Worm (Caenorhabditis elegans) whole organism, L4 larva: ENCODE measurements around the gene B0303.4.
A peak's percentile ranks its signal among the peaks of the same experiment; 100 is the strongest.

Experiments used
- F10B5.3 ChIP-seq: sonication (generic microtip); optimal IDR thresholded peaks from 2 replicates; lab custom pipeline; 2016; ENCODE audit warnings: mild to moderate bottlenecking, missing genetic modification characterization, missing compliant biosample characterization
- F26F4.8 ChIP-seq: fragments of 200-800 bp; sonication (Bioruptor generic); conservative IDR thresholded peaks from 2 replicates; pipeline ENCODE4 v1.3.6; 2022; ENCODE audit warnings: missing genetic modification characterization, missing compliant biosample characterization
- R02D3.7 ChIP-seq: fragments of 150-350 bp; sonication (generic microtip); optimal IDR thresholded peaks from 3 replicates; lab custom pipeline; 2014; ENCODE audit warnings: missing biosample characterization, missing genetic modification characterization
- T20F7.1 ChIP-seq: fragments of 200-800 bp; sonication (Bioruptor generic); optimal IDR thresholded peaks from 2 replicates; lab custom pipeline; 2018; ENCODE audit warnings: mild to moderate bottlenecking, missing genetic modification characterization, missing compliant biosample characterization
- T26A8.4 ChIP-seq: fragments of 200-800 bp; sonication (Bioruptor generic); IDR thresholded peaks from 2 replicates; pipeline ENCODE4 v1.3.6; 2022; ENCODE audit warnings: missing genetic modification characterization, missing compliant biosample characterization
- Y5F2A.4 ChIP-seq: fragments of 200-800 bp; sonication (Bioruptor generic); optimal IDR thresholded peaks from 2 replicates; lab custom pipeline; 2018; ENCODE audit warnings: mild to moderate bottlenecking, missing genetic modification characterization, missing compliant biosample characterization
- Y75B8A.6 ChIP-seq: fragments of 200-800 bp; sonication (Bioruptor generic); IDR thresholded peaks from 2 replicates; pipeline ENCODE4 v1.3.6; 2022; ENCODE audit warnings: missing genetic modification reagents, missing genetic modification characterization, missing compliant biosample characterization
- ama-1 ChIP-seq: fragments of 150-350 bp; optimal IDR thresholded peaks from 2 replicates; lab custom pipeline; 2014; ENCODE audit warnings: inconsistent platforms, mixed read lengths
- ceh-28 ChIP-seq: fragments of 150-350 bp; optimal IDR thresholded peaks from 2 replicates; lab custom pipeline; 2014; ENCODE audit warnings: missing biosample characterization, missing genetic modification reagents, missing genetic modification characterization
- ceh-62 ChIP-seq: sonication (generic microtip); optimal IDR thresholded peaks from 2 replicates; lab custom pipeline; 2017; ENCODE audit warnings: missing biosample characterization, missing genetic modification characterization
- ces-1 ChIP-seq: fragments of 150-350 bp; sonication (generic microtip); optimal IDR thresholded peaks from 4 replicates; lab custom pipeline; 2014; ENCODE audit warnings: missing biosample characterization, missing genetic modification reagents, missing genetic modification characterization
- daf-12 ChIP-seq: fragments of 150-350 bp; optimal IDR thresholded peaks from 2 replicates; lab custom pipeline; 2014; ENCODE audit warnings: missing biosample characterization, missing genetic modification reagents, missing genetic modification characterization
- dmd-6 ChIP-seq: fragments of 200-800 bp; sonication (Bioruptor generic); IDR thresholded peaks from 2 replicates; pipeline ENCODE4 v1.3.6; 2022; ENCODE audit warnings: missing genetic modification reagents, missing genetic modification characterization, missing compliant biosample characterization
- egl-27 ChIP-seq: sonication (generic microtip); optimal IDR thresholded peaks from 3 replicates; lab custom pipeline; 2017; ENCODE audit warnings: missing biosample characterization, missing genetic modification reagents, missing genetic modification characterization
- fkh-10 ChIP-seq: fragments of 150-350 bp; optimal IDR thresholded peaks from 2 replicates; lab custom pipeline; 2014; ENCODE audit warnings: missing biosample characterization, missing genetic modification reagents, missing genetic modification characterization
- gei-8 ChIP-seq: fragments of 200-800 bp; sonication (Bioruptor generic); optimal IDR thresholded peaks from 2 replicates; lab custom pipeline; 2018; ENCODE audit warnings: mild to moderate bottlenecking, missing genetic modification characterization, missing compliant biosample characterization
- hlh-30 ChIP-seq: sonication (generic microtip); optimal IDR thresholded peaks from 2 replicates; lab custom pipeline; 2017; ENCODE audit warnings: antibody characterized with exemption, mild to moderate bottlenecking, missing genetic modification characterization, missing compliant biosample characterization; ENCODE audit not compliant: insufficient read depth
- hmg-1.1 ChIP-seq: fragments of 200-800 bp; sonication (Bioruptor generic); IDR thresholded peaks from 2 replicates; pipeline ENCODE4 v1.3.6; 2022; ENCODE audit warnings: missing genetic modification reagents, missing genetic modification characterization, missing compliant biosample characterization
- jun-1 ChIP-seq: fragments of 150-350 bp; optimal IDR thresholded peaks from 2 replicates; lab custom pipeline; 2014; ENCODE audit warnings: missing biosample characterization, missing genetic modification reagents, missing genetic modification characterization
- lin-1 ChIP-seq: fragments of 200-800 bp; sonication (Bioruptor generic); IDR thresholded peaks from 2 replicates; pipeline ENCODE4 v1.3.6; 2022; ENCODE audit warnings: missing genetic modification reagents, missing genetic modification characterization, missing compliant biosample characterization
- lin-29 ChIP-seq: fragments of 200-800 bp; sonication (Bioruptor generic); IDR thresholded peaks from 2 replicates; pipeline ENCODE4 v1.3.6; 2022; ENCODE audit warnings: missing genetic modification reagents, missing genetic modification characterization, missing compliant biosample characterization
- lsy-2 ChIP-seq, 2 experiments: fragments of 150-350 bp in 1 of 2; sonication (generic microtip) in 1 of 2; optimal IDR thresholded peaks; 2 replicates each; lab custom pipeline; 2014 to 2017; ENCODE audit warnings: missing biosample characterization in 2 of 2, missing genetic modification characterization in 2 of 2
- madf-9 ChIP-seq: fragments of 200-800 bp; sonication (Bioruptor generic); conservative IDR thresholded peaks from 2 replicates; pipeline ENCODE4 v1.3.6; 2022; ENCODE audit warnings: missing genetic modification reagents, missing genetic modification characterization, missing compliant biosample characterization
- mdt-29 ChIP-seq: fragments of 200-800 bp; sonication (Bioruptor generic); IDR thresholded peaks from 2 replicates; pipeline ENCODE4 v1.3.6; 2022; ENCODE audit warnings: missing genetic modification reagents, missing genetic modification characterization, missing compliant biosample characterization
- mep-1 ChIP-seq: fragments of 150-350 bp; sonication (generic microtip); optimal IDR thresholded peaks from 3 replicates; lab custom pipeline; 2014; ENCODE audit warnings: missing biosample characterization, missing genetic modification characterization
- mxl-2 ChIP-seq: fragments of 200-800 bp; sonication (Bioruptor generic); conservative IDR thresholded peaks from 2 replicates; pipeline ENCODE4 v1.3.6; 2022; ENCODE audit warnings: missing genetic modification reagents, missing genetic modification characterization, missing compliant biosample characterization
- mxl-3 ChIP-seq: fragments of 200-800 bp; sonication (Bioruptor generic); optimal IDR thresholded peaks from 2 replicates; lab custom pipeline; 2018; ENCODE audit warnings: mild to moderate bottlenecking, missing genetic modification characterization, missing compliant biosample characterization
- nhr-10 ChIP-seq: fragments of 150-350 bp; optimal IDR thresholded peaks from 2 replicates; lab custom pipeline; 2014; ENCODE audit warnings: missing biosample characterization, missing genetic modification characterization
- nhr-102 ChIP-seq: sonication (generic microtip); optimal IDR thresholded peaks from 2 replicates; lab custom pipeline; 2016; ENCODE audit warnings: mild to moderate bottlenecking, missing genetic modification characterization, moderate library complexity, missing compliant biosample characterization
- nhr-237 ChIP-seq: sonication (generic microtip); optimal IDR thresholded peaks from 2 replicates; lab custom pipeline; 2017; ENCODE audit warnings: missing biosample characterization, missing genetic modification characterization
- nhr-28 ChIP-seq: fragments of 150-350 bp; optimal IDR thresholded peaks from 2 replicates; lab custom pipeline; 2014; ENCODE audit warnings: missing biosample characterization, missing genetic modification characterization
- nhr-41 ChIP-seq: fragments of 200-800 bp; sonication (Bioruptor generic); IDR thresholded peaks from 2 replicates; pipeline ENCODE4 v1.3.6; 2022; ENCODE audit warnings: missing genetic modification reagents, missing genetic modification characterization, missing compliant biosample characterization
- nhr-48 ChIP-seq: sonication (generic microtip); optimal IDR thresholded peaks from 2 replicates; lab custom pipeline; 2016; ENCODE audit warnings: mild to moderate bottlenecking, missing genetic modification characterization, missing compliant biosample characterization
- pha-4 ChIP-seq, 2 experiments: fragments of 150-350 bp in 1 of 2; fragments of 200-800 bp in 1 of 2; sonication (Bioruptor generic) in 1 of 2; IDR thresholded peaks in 1 of 2; optimal IDR thresholded peaks in 1 of 2; 2 replicates each; pipeline versions ENCODE4 v1.3.6 to Lab custom; 2014 to 2022; ENCODE audit warnings: missing genetic modification characterization in 2 of 2, missing genetic modification reagents in 2 of 2, missing biosample characterization in 1 of 2, missing compliant biosample characterization in 1 of 2
- skn-1 ChIP-seq: fragments of 150-350 bp; optimal IDR thresholded peaks from 2 replicates; lab custom pipeline; 2014; ENCODE audit warnings: missing biosample characterization, missing genetic modification characterization
- unc-130 ChIP-seq: sonication (generic microtip); optimal IDR thresholded peaks from 2 replicates; lab custom pipeline; 2016; ENCODE audit warnings: missing genetic modification reagents, missing genetic modification characterization, missing compliant biosample characterization
- unc-39 ChIP-seq: sonication (generic microtip); optimal IDR thresholded peaks from 2 replicates; lab custom pipeline; 2017; ENCODE audit warnings: missing biosample characterization, missing genetic modification characterization
- unc-62 ChIP-seq, 3 experiments: fragments of 150-350 bp in 1 of 3; sonication (generic microtip); optimal IDR thresholded peaks in 2 of 3; peaks in 1 of 3; 1 replicate in 1 of 3; 2 replicates in 2 of 3; lab custom pipeline; 2014 to 2017; ENCODE audit warnings: missing biosample characterization in 3 of 3, missing genetic modification characterization in 3 of 3, missing genetic modification reagents in 3 of 3, missing genotype in 1 of 3
- vab-7 ChIP-seq: fragments of 200-800 bp; sonication (Bioruptor generic); IDR thresholded peaks from 2 replicates; pipeline ENCODE4 v1.3.6; 2022; ENCODE audit warnings: missing genetic modification reagents, missing genetic modification characterization, missing compliant biosample characterization
- zfp-2 ChIP-seq: sonication (generic microtip); optimal IDR thresholded peaks from 2 replicates; lab custom pipeline; 2016; ENCODE audit warnings: mild to moderate bottlenecking, missing genetic modification characterization, missing compliant biosample characterization
- zip-11 ChIP-seq: fragments of 200-800 bp; sonication (Bioruptor generic); IDR thresholded peaks from 2 replicates; pipeline ENCODE4 v1.3.6; 2022; ENCODE audit warnings: missing genetic modification characterization, missing compliant biosample characterization

B0303.4 gene

DNA sequence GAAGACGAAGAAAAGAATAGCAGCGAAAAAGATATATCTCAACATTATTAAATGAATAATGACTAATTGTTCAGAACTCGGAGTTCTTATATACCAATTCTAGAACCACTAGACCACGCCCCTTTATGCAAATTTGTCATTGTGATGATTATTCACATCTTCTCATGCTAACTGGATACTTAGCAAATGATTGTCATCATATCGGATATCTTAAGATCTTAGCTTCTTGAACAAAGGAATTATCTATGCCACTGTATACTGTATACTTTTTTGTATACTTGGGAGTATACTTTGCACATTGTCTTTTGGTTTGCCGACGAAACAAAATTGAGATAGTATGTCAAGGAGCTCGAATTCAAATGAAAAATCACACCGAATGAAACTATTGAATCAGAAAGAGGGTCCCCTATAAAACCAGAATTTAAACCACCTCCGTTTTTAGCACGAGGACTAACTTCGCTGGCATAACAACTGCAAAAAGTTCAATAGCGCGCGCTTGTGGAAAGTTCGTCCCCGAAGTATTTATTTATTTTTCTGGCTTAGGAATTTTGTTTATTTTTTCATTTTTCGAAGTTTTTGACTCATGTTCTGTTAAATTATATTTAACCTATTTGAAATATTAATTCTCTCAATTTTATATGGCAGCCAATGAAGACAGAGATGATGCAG lies 10.8 kb downstream of the B0303.4 start, which contains the start of the genes sdz-1 and vps-33.1 (continued):
- TF ChIP-seq lin-29 (GFP tag; lab: Robert Waterston, UW) = no peak
- no peak for TF ChIP-seq fkh-10 (GFP tag; lab: Kevin White, UChicago)
- TF ChIP-seq nhr-10 (tag; lab: Kevin White, UChicago) = no peak
- TF ChIP-seq F10B5.3 = no peak
- no peak for TF ChIP-seq F26F4.8
- TF ChIP-seq pha-4 (GFP tag; IDR thresholded peaks at IDR 0.05; lab: Robert Waterston, UW) = no peak
- peak; percentile 21 for TF ChIP-seq pha-4 (tag; optimal IDR thresholded peaks at IDR 0.05; lab: Kevin White, UChicago)
- TF ChIP-seq nhr-41 (GFP tag; lab: Robert Waterston, UW) = no peak
- no peak for TF ChIP-seq dmd-6
- no peak for TF ChIP-seq nhr-237
- no peak for TF ChIP-seq ama-1 (lab: Kevin White, UChicago)
- no peak for TF ChIP-seq unc-39 (tag; lab: Kevin White, UChicago)
- no peak for TF ChIP-seq nhr-48 (tag; lab: Kevin White, UChicago)
- TF ChIP-seq mxl-3 (GFP tag; lab: Kevin White, UChicago) = no peak
- no peak for TF ChIP-seq mxl-2
- TF ChIP-seq unc-62 (GFP tag; optimal IDR thresholded peaks at IDR 0.05 in 1 of 2; lab: Kevin White, UChicago) = no peak
- TF ChIP-seq unc-62 (tag; optimal IDR thresholded peaks at IDR 0.05; lab: Kevin White, UChicago) = no peak
- no peak for TF ChIP-seq lin-1
- TF ChIP-seq lsy-2 (tag; optimal IDR thresholded peaks at IDR 0.05; lab: Kevin White, UChicago) = peak in 1 of 2 experiments; percentile 67
- no peak for TF ChIP-seq T20F7.1 (GFP tag; lab: Kevin White, UChicago)
- TF ChIP-seq jun-1 (tag; lab: Kevin White, UChicago) = no peak
- no peak for TF ChIP-seq gei-8 (GFP tag; lab: Kevin White, UChicago)
- peak; percentile 81 for TF ChIP-seq hlh-30 (tag; lab: Kevin White, UChicago)
- TF ChIP-seq hmg-1.1 (GFP tag; lab: Robert Waterston, UW) = no peak
- TF ChIP-seq Y5F2A.4 (GFP tag; lab: Kevin White, UChicago) = no peak
- peak; percentile 62 for TF ChIP-seq unc-130 (GFP tag; lab: Kevin White, UChicago)
- no peak for TF ChIP-seq vab-7 (GFP tag; lab: Robert Waterston, UW)
- TF ChIP-seq zfp-2 (tag; lab: Kevin White, UChicago) = no peak
- TF ChIP-seq T26A8.4 (GFP tag; lab: Robert Waterston, UW) = no peak
- TF ChIP-seq egl-27 = no peak

DNA sequence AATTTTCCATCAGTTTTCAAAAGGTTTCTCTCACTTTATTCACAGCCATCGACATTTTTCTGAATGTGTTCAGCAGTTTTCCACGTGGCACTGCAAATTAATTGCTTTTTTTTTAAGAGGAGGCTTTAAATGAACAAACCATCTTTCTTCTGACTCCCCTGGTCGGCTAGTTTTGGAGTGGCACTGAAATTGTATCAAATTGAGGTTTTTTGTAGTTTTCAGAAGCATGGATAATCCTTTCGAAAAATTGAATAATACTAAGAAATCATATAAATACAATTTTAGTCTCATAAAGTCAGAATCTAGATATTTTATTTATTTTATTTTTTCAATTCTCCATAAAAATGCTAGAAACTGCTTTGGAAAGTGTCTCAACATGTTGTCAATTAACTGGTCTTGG lies 15.1 kb downstream of the B0303.4 start, which contains the start of gene B0303.16:
TSS of gene B0303.16 (plus strand) at position 301 of the 400 bp plus-strand sequence.
- no peak for TF ChIP-seq ceh-62 (tag; lab: Kevin White, UChicago)
- TF ChIP-seq mdt-29 (GFP tag; lab: Robert Waterston, UW) = no peak
- TF ChIP-seq lin-29 (GFP tag; lab: Robert Waterston, UW) = no peak
- no peak for TF ChIP-seq dmd-6
- no peak for TF ChIP-seq madf-9 (GFP tag; lab: Robert Waterston, UW)
- TF ChIP-seq skn-1 (tag; lab: Kevin White, UChicago) = no peak
- no peak for TF ChIP-seq zip-11 (GFP tag; lab: Robert Waterston, UW)
- no peak for TF ChIP-seq R02D3.7 (tag; lab: Kevin White, UChicago)

DNA sequence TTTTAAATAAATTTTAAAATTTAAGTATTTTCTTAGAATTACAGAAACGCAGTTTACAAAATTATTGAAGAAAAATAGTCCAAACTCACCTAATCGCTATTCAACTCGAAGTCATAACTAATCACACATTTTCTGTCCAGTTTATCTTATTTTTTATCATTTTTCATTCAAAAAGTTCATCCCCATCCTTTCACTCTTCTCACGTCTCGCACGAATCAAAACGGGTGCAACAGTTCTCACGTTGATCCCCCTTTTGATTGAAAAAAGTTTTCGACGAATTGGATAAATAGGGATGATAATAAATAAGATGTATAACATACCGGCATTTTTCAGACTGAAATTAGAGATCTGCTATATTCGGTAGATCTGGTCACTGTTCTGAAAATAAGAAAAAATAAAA lies 20.1 kb downstream of the B0303.4 start:
- TF ChIP-seq ceh-28 (tag; lab: Kevin White, UChicago) (no peak), F10B5.3 (no peak), nhr-48 (tag; lab: Kevin White, UChicago) (peak; percentile 42), ces-1 (GFP tag; lab: Kevin White, UChicago) (no peak), nhr-28 (tag; lab: Kevin White, UChicago) (peak; percentile 26), Y75B8A.6 (GFP tag; lab: Robert Waterston, UW) (no peak), F26F4.8 (no peak), daf-12 (no peak), mep-1 (tag; lab: Kevin White, UChicago) (no peak), nhr-102 (no peak)
